Worm (Caenorhabditis elegans): ENCODE measurements around the gene bet-2.

The bet-2 gene

ce11 chrX:10593756-10594376 is 24.8 kb downstream of the bet-2 start:
- TF ChIP-seq M03D4.4 (tag; optimal IDR thresholded peaks at IDR 0.05) (peak; percentile 0), nhr-2 (tag; optimal IDR thresholded peaks at IDR 0.05) (no peak), mls-2 (tag; optimal IDR thresholded peaks at IDR 0.05) (peak; percentile 35), ztf-11 (tag; optimal IDR thresholded peaks at IDR 0.05) (no peak), blmp-1 (tag; optimal IDR thresholded peaks at IDR 0.05) (peak; percentile 69), elt-1 (tag; optimal IDR thresholded peaks at IDR 0.05; ENCODE audit: borderline replicate concordance, insufficient read depth) (no peak), lin-32 (GFP tag; optimal IDR thresholded peaks at IDR 0.05) (no peak), ces-1 (GFP tag; optimal IDR thresholded peaks at IDR 0.05) (peak; percentile 65), sptf-1 (tag; optimal IDR thresholded peaks at IDR 0.05) (peak; percentile 31), drap-1 (GFP tag; optimal IDR thresholded peaks at IDR 0.05) (no peak)

ce11 chrX:10594701-10595421 is 25.8 kb downstream of the bet-2 start:
- peak; percentile 81 for TF ChIP-seq ces-1 (GFP tag; optimal IDR thresholded peaks at IDR 0.05)
- no peak for TF ChIP-seq snpc-4 (tag; optimal IDR thresholded peaks at IDR 0.05)
- peak; percentile 56 for TF ChIP-seq unc-62 (GFP tag; optimal IDR thresholded peaks at IDR 0.05)
- TF ChIP-seq hlh-1 (tag; optimal IDR thresholded peaks at IDR 0.05): no peak
- no peak for TF ChIP-seq lin-32 (GFP tag; optimal IDR thresholded peaks at IDR 0.05)
- TF ChIP-seq M03D4.4 (tag; optimal IDR thresholded peaks at IDR 0.05): no peak
- TF ChIP-seq mls-2 (tag; optimal IDR thresholded peaks at IDR 0.05): no peak

- TF ChIP-seq nhr-237 (tag; optimal IDR thresholded peaks at IDR 0.05) (no peak), elt-1 (tag; optimal IDR thresholded peaks at IDR 0.05; ENCODE audit: borderline replicate concordance, insufficient read depth) (no peak), pha-4 (tag; optimal IDR thresholded peaks at IDR 0.05) (no peak), flh-1 (GFP tag; optimal IDR thresholded peaks at IDR 0.05) (no peak), M03D4.4 (tag; optimal IDR thresholded peaks at IDR 0.05) (peak; percentile 4), sem-2 (GFP tag; optimal IDR thresholded peaks at IDR 0.05) (no peak), ham-2 (GFP tag; optimal IDR thresholded peaks at IDR 0.05) (peak; percentile 27), zip-8 (tag; optimal IDR thresholded peaks at IDR 0.05) (no peak), unc-62 (GFP tag; optimal IDR thresholded peaks at IDR 0.05) (no peak), ceh-43 (GFP tag; optimal IDR thresholded peaks at IDR 0.05) (no peak), elt-3 (tag; optimal IDR thresholded peaks at IDR 0.05) (no peak), tbx-8 (GFP tag; optimal IDR thresholded peaks at IDR 0.05) (no peak), mab-5 (tag; optimal IDR thresholded peaks at IDR 0.05) (no peak), ceh-83 (GFP tag; optimal IDR thresholded peaks at IDR 0.05) (no peak)
Measured at ce11 chrX:10596420-10596907, 27.4 kb downstream of the bet-2 start.

- TF ChIP-seq M03D4.4 (tag; optimal IDR thresholded peaks at IDR 0.05): no peak
- TF ChIP-seq unc-62 (GFP tag; optimal IDR thresholded peaks at IDR 0.05): peak; percentile 54
- no peak for TF ChIP-seq ceh-43 (GFP tag; optimal IDR thresholded peaks at IDR 0.05)
- TF ChIP-seq nhr-237 (tag; optimal IDR thresholded peaks at IDR 0.05): no peak
- TF ChIP-seq pha-4 (tag; optimal IDR thresholded peaks at IDR 0.05): no peak
- peak; percentile 52 for TF ChIP-seq drap-1 (GFP tag; optimal IDR thresholded peaks at IDR 0.05)
- TF ChIP-seq blmp-1 (tag; optimal IDR thresholded peaks at IDR 0.05): no peak
- peak; percentile 28 for TF ChIP-seq ztf-11 (tag; optimal IDR thresholded peaks at IDR 0.05)
- no peak for TF ChIP-seq elt-3 (tag; optimal IDR thresholded peaks at IDR 0.05)
- TF ChIP-seq elt-1 (tag; optimal IDR thresholded peaks at IDR 0.05; ENCODE audit: borderline replicate concordance, insufficient read depth): no peak
- peak; percentile 93 for TF ChIP-seq nhr-2 (tag; optimal IDR thresholded peaks at IDR 0.05)
- TF ChIP-seq sem-2 (GFP tag; optimal IDR thresholded peaks at IDR 0.05): no peak
- no peak for TF ChIP-seq bed-3 (GFP tag; optimal IDR thresholded peaks at IDR 0.05)
- TF ChIP-seq hlh-1 (tag; optimal IDR thresholded peaks at IDR 0.05): peak; percentile 50
- no peak for TF ChIP-seq tbx-8 (GFP tag; optimal IDR thresholded peaks at IDR 0.05)
- TF ChIP-seq zip-8 (tag; optimal IDR thresholded peaks at IDR 0.05): no peak
- peak; percentile 60 for TF ChIP-seq ceh-39 (tag; optimal IDR thresholded peaks at IDR 0.05)
- no peak for TF ChIP-seq mab-5 (tag; optimal IDR thresholded peaks at IDR 0.05)
- no peak for TF ChIP-seq snpc-4 (tag; optimal IDR thresholded peaks at IDR 0.05)
- peak; percentile 73 for TF ChIP-seq mls-2 (tag; optimal IDR thresholded peaks at IDR 0.05)
- peak; percentile 84 for TF ChIP-seq ces-1 (GFP tag; optimal IDR thresholded peaks at IDR 0.05)
- TF ChIP-seq mep-1 (tag; optimal IDR thresholded peaks at IDR 0.05): no peak
- TF ChIP-seq ceh-83 (GFP tag; optimal IDR thresholded peaks at IDR 0.05): no peak
- TF ChIP-seq nhr-12 (tag; optimal IDR thresholded peaks at IDR 0.05): no peak
- TF ChIP-seq flh-1 (GFP tag; optimal IDR thresholded peaks at IDR 0.05): no peak
- peak; percentile 71 for TF ChIP-seq unc-120 (tag; optimal IDR thresholded peaks at IDR 0.05; ENCODE audit: poor library complexity, severe bottlenecking)
- TF ChIP-seq nhr-28 (tag; optimal IDR thresholded peaks at IDR 0.05): no peak
- peak; percentile 37 for TF ChIP-seq lsy-2 (tag; optimal IDR thresholded peaks at IDR 0.05)
- no peak for TF ChIP-seq unc-39 (tag; optimal IDR thresholded peaks at IDR 0.05)
- peak; percentile 80 for TF ChIP-seq ham-2 (GFP tag; optimal IDR thresholded peaks at IDR 0.05)
- no peak for TF ChIP-seq nhr-76 (tag; optimal IDR thresholded peaks at IDR 0.05)
- no peak for TF ChIP-seq lin-32 (GFP tag; optimal IDR thresholded peaks at IDR 0.05)
- TF ChIP-seq lin-13 (tag; optimal IDR thresholded peaks at IDR 0.05): no peak
- peak; percentile 45 for TF ChIP-seq cnd-1 (tag; optimal IDR thresholded peaks at IDR 0.05)
- peak; percentile 4 for TF ChIP-seq sptf-1 (tag; optimal IDR thresholded peaks at IDR 0.05)
Measured at ce11 chrX:10597554-10598191, 28.6 kb downstream of the bet-2 start.

Measured in whole organism, mixed stage, embryonic.